Worm (Caenorhabditis elegans) whole organism, L1 larva: ENCODE results near the gene T13A10.1.
A peak's percentile ranks its signal among the peaks of the same experiment; 100 is the strongest.

Experiments
- C04F5.9 ChIP-seq: sonication (generic microtip); optimal IDR thresholded peaks from 2 replicates; lab custom pipeline; 2016; ENCODE audit warnings: missing genetic modification characterization, missing compliant biosample characterization
- C34B4.2 ChIP-seq: sonication (generic microtip); optimal IDR thresholded peaks from 2 replicates; lab custom pipeline; 2017; ENCODE audit warnings: mild to moderate bottlenecking, missing genetic modification characterization, missing compliant biosample characterization
- F16B12.6 ChIP-seq: fragments of 150-350 bp; optimal IDR thresholded peaks from 2 replicates; lab custom pipeline; 2014; ENCODE audit warnings: missing biosample characterization, missing genetic modification characterization
- Y116A8C.19 ChIP-seq: sonication (generic microtip); optimal IDR thresholded peaks from 2 replicates; lab custom pipeline; 2016; ENCODE audit warnings: missing compliant biosample characterization, missing genetic modification characterization, borderline replicate concordance
- aha-1 ChIP-seq: fragments of 150-350 bp; optimal IDR thresholded peaks from 2 replicates; lab custom pipeline; 2014; ENCODE audit warnings: missing biosample characterization, missing genetic modification characterization
- aly-2 ChIP-seq: fragments of 150-350 bp; optimal IDR thresholded peaks from 2 replicates; lab custom pipeline; 2014; ENCODE audit warnings: missing biosample characterization, missing genetic modification characterization
- blmp-1 ChIP-seq: fragments of 150-350 bp; optimal IDR thresholded peaks from 2 replicates; lab custom pipeline; 2014; ENCODE audit warnings: missing biosample characterization, missing genetic modification characterization
- ceh-63 ChIP-seq: fragments of 200-800 bp; sonication (Bioruptor generic); optimal IDR thresholded peaks from 2 replicates; lab custom pipeline; 2018; ENCODE audit warnings: mild to moderate bottlenecking, missing genetic modification characterization, missing compliant biosample characterization
- ceh-8 ChIP-seq: fragments of 200-800 bp; sonication (Bioruptor generic); optimal IDR thresholded peaks from 2 replicates; lab custom pipeline; 2018; ENCODE audit warnings: mild to moderate bottlenecking, missing genetic modification characterization, moderate library complexity, missing compliant biosample characterization
- ceh-82 ChIP-seq, 3 experiments: fragments of 150-350 bp in 1 of 3; sonication (generic microtip) in 2 of 3; optimal IDR thresholded peaks; 2 replicates each; lab custom pipeline; 2014 to 2017; ENCODE audit warnings: missing biosample characterization in 3 of 3, missing genetic modification characterization in 3 of 3
- ceh-88 ChIP-seq: fragments of 200-800 bp; sonication (Bioruptor generic); IDR thresholded peaks from 2 replicates; pipeline ENCODE4 v1.3.6; 2022; ENCODE audit warnings: missing genetic modification characterization, missing compliant biosample characterization
- ceh-90 ChIP-seq: sonication (generic microtip); optimal IDR thresholded peaks from 2 replicates; lab custom pipeline; 2016; ENCODE audit warnings: missing genetic modification characterization, missing compliant biosample characterization
- dsc-1 ChIP-seq: sonication (generic microtip); optimal IDR thresholded peaks from 2 replicates; lab custom pipeline; 2016; ENCODE audit warnings: mild to moderate bottlenecking, missing genetic modification characterization, missing compliant biosample characterization
- efl-1 ChIP-seq, 4 experiments: fragments of 150-350 bp; optimal IDR thresholded peaks in 3 of 4; peaks in 1 of 4; 1 replicate in 1 of 4; 2 replicates in 3 of 4; lab custom pipeline; 2014; ENCODE audit warnings: missing biosample characterization in 2 of 4, missing genetic modification characterization in 2 of 4, missing genetic modification reagents in 2 of 4
- egl-27 ChIP-seq, 2 experiments: fragments of 150-350 bp in 1 of 2; sonication (generic microtip); optimal IDR thresholded peaks; 3 replicates each; lab custom pipeline; 2017 to 2018; ENCODE audit warnings: missing biosample characterization in 2 of 2, missing genetic modification characterization in 2 of 2, missing genetic modification reagents in 2 of 2
- elt-3 ChIP-seq, 6 experiments: fragments of 150-350 bp in 1 of 6; sonication (generic microtip); optimal IDR thresholded peaks; 2 replicates each; lab custom pipeline; 2017 to 2018; ENCODE audit warnings: missing biosample characterization in 6 of 6, missing genetic modification characterization in 6 of 6, inconsistent platforms in 1 of 6
- ets-5 ChIP-seq: fragments of 200-800 bp; sonication (Bioruptor generic); IDR thresholded peaks from 2 replicates; pipeline ENCODE4 v1.3.6; 2022; ENCODE audit warnings: missing genetic modification characterization, missing compliant biosample characterization
- fkh-10 ChIP-seq: sonication (generic microtip); optimal IDR thresholded peaks from 2 replicates; lab custom pipeline; 2017; ENCODE audit warnings: missing biosample characterization, missing genetic modification reagents, missing genetic modification characterization
- fkh-4 ChIP-seq: sonication (generic microtip); optimal IDR thresholded peaks from 2 replicates; lab custom pipeline; 2016; ENCODE audit warnings: missing compliant biosample characterization, missing genetic modification characterization, borderline replicate concordance
- grh-1 ChIP-seq: fragments of 200-800 bp; sonication (Bioruptor generic); IDR thresholded peaks from 2 replicates; pipeline ENCODE4 v1.3.6; 2022; ENCODE audit warnings: missing genetic modification reagents, missing genetic modification characterization, missing compliant biosample characterization
- hlh-4 ChIP-seq: sonication (generic microtip); optimal IDR thresholded peaks from 2 replicates; lab custom pipeline; 2016; ENCODE audit warnings: mild to moderate bottlenecking, missing genetic modification characterization, missing compliant biosample characterization
- irx-1 ChIP-seq: sonication (generic microtip); optimal IDR thresholded peaks from 2 replicates; lab custom pipeline; 2016; ENCODE audit warnings: missing genetic modification characterization, missing compliant biosample characterization
- isw-1 ChIP-seq: fragments of 200-800 bp; sonication (Bioruptor generic); IDR thresholded peaks from 2 replicates; pipeline ENCODE4 v1.3.6; 2022; ENCODE audit warnings: missing genetic modification characterization, missing compliant biosample characterization
- lsy-2 ChIP-seq, 2 experiments: fragments of 150-350 bp; optimal IDR thresholded peaks; 2 replicates each; lab custom pipeline; 2014; ENCODE audit warnings: missing biosample characterization in 2 of 2, missing genetic modification characterization in 2 of 2
- mdl-1 ChIP-seq, 2 experiments: fragments of 150-350 bp; optimal IDR thresholded peaks; 2 replicates each; lab custom pipeline; 2014 to 2017; ENCODE audit warnings: missing biosample characterization in 2 of 2, missing genetic modification characterization in 2 of 2, inconsistent platforms in 1 of 2
- mep-1 ChIP-seq: fragments of 150-350 bp; optimal IDR thresholded peaks from 2 replicates; lab custom pipeline; 2014; ENCODE audit warnings: missing biosample characterization, missing genetic modification characterization
- nhr-12 ChIP-seq: sonication (generic microtip); optimal IDR thresholded peaks from 2 replicates; lab custom pipeline; 2017; ENCODE audit warnings: missing biosample characterization, missing genetic modification characterization
- nhr-237 ChIP-seq: fragments of 150-350 bp; optimal IDR thresholded peaks from 2 replicates; lab custom pipeline; 2014; ENCODE audit warnings: missing biosample characterization, missing genetic modification characterization
- nhr-28 ChIP-seq: fragments of 150-350 bp; optimal IDR thresholded peaks from 2 replicates; lab custom pipeline; 2014; ENCODE audit warnings: missing biosample characterization, missing genetic modification characterization
- nhr-47 ChIP-seq: sonication (generic microtip); optimal IDR thresholded peaks from 2 replicates; lab custom pipeline; 2016; ENCODE audit warnings: mild to moderate bottlenecking, missing genetic modification characterization, moderate library complexity, missing compliant biosample characterization
- nhr-76 ChIP-seq: sonication (generic microtip); optimal IDR thresholded peaks from 2 replicates; lab custom pipeline; 2017; ENCODE audit warnings: missing biosample characterization, missing genetic modification characterization
- nhr-90 ChIP-seq: sonication (generic microtip); optimal IDR thresholded peaks from 2 replicates; lab custom pipeline; 2016; ENCODE audit warnings: mild to moderate bottlenecking, missing genetic modification characterization, missing compliant biosample characterization; ENCODE audit not compliant: poor library complexity
- pag-3 ChIP-seq: sonication (generic microtip); optimal IDR thresholded peaks from 2 replicates; lab custom pipeline; 2017; ENCODE audit warnings: missing genetic modification characterization, mild to moderate bottlenecking, missing compliant biosample characterization, antibody characterized with exemption, borderline replicate concordance; ENCODE audit not compliant: insufficient read depth
- sup-37 ChIP-seq: fragments of 200-800 bp; sonication (Bioruptor generic); optimal IDR thresholded peaks from 2 replicates; lab custom pipeline; 2018; ENCODE audit warnings: mild to moderate bottlenecking, missing genetic modification characterization, missing compliant biosample characterization
- swsn-7 ChIP-seq: sonication (generic microtip); optimal IDR thresholded peaks from 2 replicates; lab custom pipeline; 2016; ENCODE audit warnings: missing genetic modification characterization, missing compliant biosample characterization
- unc-130 ChIP-seq: fragments of 150-350 bp; optimal IDR thresholded peaks from 2 replicates; lab custom pipeline; 2017; ENCODE audit warnings: missing biosample characterization, missing genetic modification characterization, inconsistent platforms

The T13A10.1 gene

DNA sequence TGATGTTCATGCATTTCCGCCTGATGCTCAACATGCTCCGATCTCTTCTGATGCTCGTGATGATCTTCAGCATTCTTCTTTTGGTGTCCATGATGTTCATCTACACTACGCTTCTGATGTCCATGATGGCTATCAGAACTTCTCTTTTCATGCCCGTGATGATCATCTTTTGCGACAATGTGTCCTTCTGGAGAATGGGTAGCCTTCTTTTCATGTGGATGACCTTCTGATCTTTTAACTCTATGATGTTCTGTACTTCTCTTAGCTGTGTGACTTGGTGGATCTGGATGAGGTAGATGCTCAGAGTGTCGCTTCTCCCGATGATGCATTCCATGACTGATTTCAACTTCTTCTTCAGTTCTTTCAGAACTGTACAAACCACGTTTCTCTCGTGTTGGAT is 16.9 kb upstream of the T13A10.1 start:
- TF ChIP-seq grh-1 (GFP tag; lab: Robert Waterston, UW) (no peak), ceh-8 (GFP tag; lab: Kevin White, UChicago) (no peak), ets-5 (no peak), irx-1 (tag; lab: Kevin White, UChicago) (no peak), fkh-4 (no peak), efl-1 (optimal IDR thresholded peaks at IDR 0.05; lab: Kevin White, UChicago) (no peak), efl-1 (GFP tag; optimal IDR thresholded peaks at IDR 0.05 in 1 of 2; lab: Kevin White, UChicago) (no peak), nhr-237 (no peak), unc-130 (tag; lab: Kevin White, UChicago) (no peak), ceh-88 (GFP tag; lab: Robert Waterston, UW) (no peak), nhr-12 (tag; lab: Kevin White, UChicago) (no peak)

DNA sequence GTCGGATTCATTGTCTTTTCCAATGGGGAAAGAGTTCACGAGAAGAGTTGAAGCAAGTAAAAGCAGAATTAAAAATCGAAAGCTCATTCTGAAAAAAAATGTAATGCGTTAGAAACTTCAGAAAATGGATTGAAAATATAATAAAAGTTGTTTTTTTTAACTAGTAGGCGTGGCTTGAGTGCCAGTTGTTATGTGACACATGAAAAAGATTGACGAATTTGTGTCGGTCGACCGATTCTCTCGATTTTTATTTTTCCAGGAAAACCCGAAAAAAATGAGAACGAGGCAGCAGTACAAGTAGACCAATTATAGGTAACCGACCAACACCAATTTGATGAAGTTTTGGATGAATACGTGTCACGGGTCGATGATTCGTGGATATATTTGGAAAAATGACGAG is 16.1 kb upstream of the T13A10.1 start, which contains the start of gene nlp-16:
nlp-16 (minus strand) TSS at position 101 of the 400 bp plus-strand sequence.
- TF ChIP-seq swsn-7 (tag; lab: Kevin White, UChicago) (no peak), nhr-47 (tag; lab: Kevin White, UChicago) (no peak), lsy-2 (tag; optimal IDR thresholded peaks at IDR 0.05; lab: Kevin White, UChicago) (no peak), mep-1 (no peak), ceh-90 (tag; lab: Kevin White, UChicago) (no peak), isw-1 (GFP tag; lab: Robert Waterston, UW) (no peak), aha-1 (no peak), Y116A8C.19 (tag; lab: Kevin White, UChicago) (no peak), F16B12.6 (no peak), sup-37 (GFP tag; lab: Kevin White, UChicago) (no peak), mdl-1 (tag; optimal IDR thresholded peaks at IDR 0.05; lab: Kevin White, UChicago) (no peak), irx-1 (tag; lab: Kevin White, UChicago) (no peak), fkh-10 (GFP tag; lab: Kevin White, UChicago) (no peak), aly-2 (tag; lab: Kevin White, UChicago) (no peak)

- TF ChIP-seq F16B12.6 (no peak), efl-1 (optimal IDR thresholded peaks at IDR 0.05; lab: Kevin White, UChicago) (no peak), efl-1 (GFP tag; optimal IDR thresholded peaks at IDR 0.05 in 1 of 2; lab: Kevin White, UChicago) (peak in 1 of 2 experiments; percentile 2)
Measured at ce11 chrIV:6263244-6263643, 12.6 kb upstream of the T13A10.1 start, which contains the start of gene srv-28. srv-28 (minus strand) TSS chrIV:6263344.

DNA sequence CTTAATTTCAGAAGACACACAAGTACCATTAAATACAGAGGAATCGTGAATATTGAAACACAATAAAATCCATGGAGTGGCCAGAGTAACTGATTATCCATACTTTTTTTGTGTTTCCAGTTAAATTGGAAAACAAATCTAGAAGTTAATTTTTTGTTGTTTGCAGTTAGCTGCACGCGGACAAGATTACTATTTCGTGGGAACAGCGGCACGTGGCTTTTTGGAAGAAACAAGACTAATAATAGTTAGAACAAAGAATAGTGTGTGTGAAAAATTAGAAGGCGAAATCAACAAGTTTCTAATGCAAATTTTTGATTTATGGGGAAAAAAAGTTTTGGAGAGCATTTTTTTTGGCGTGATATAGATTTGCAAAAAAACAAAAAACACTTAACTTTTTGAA is 9.4 kb upstream of the T13A10.1 start, which contains the start of gene srv-29:
srv-29 (minus strand) TSS at position 101 of the 400 bp plus-strand sequence.
- TF ChIP-seq pag-3 (no peak), nhr-12 (tag; lab: Kevin White, UChicago) (no peak), nhr-90 (tag; lab: Kevin White, UChicago) (no peak), ceh-63 (no peak), aly-2 (tag; lab: Kevin White, UChicago) (no peak), nhr-28 (no peak), Y116A8C.19 (tag; lab: Kevin White, UChicago) (no peak), blmp-1 (tag; lab: Kevin White, UChicago) (no peak), C04F5.9 (tag; lab: Kevin White, UChicago) (no peak), dsc-1 (tag; lab: Kevin White, UChicago) (no peak), hlh-4 (tag; lab: Kevin White, UChicago) (no peak), irx-1 (tag; lab: Kevin White, UChicago) (no peak), elt-3 (tag; optimal IDR thresholded peaks at IDR 0.05; lab: Kevin White, UChicago) (no peak), egl-27 (tag; optimal IDR thresholded peaks at IDR 0.05; lab: Kevin White, UChicago) (no peak), ceh-82 (tag; optimal IDR thresholded peaks at IDR 0.05; lab: Kevin White, UChicago) (no peak), ceh-8 (GFP tag; lab: Kevin White, UChicago) (no peak), C34B4.2 (tag; lab: Kevin White, UChicago) (no peak), nhr-76 (no peak), swsn-7 (tag; lab: Kevin White, UChicago) (no peak)
